Worm (Caenorhabditis elegans): ENCODE results near the gene mog-3.

The mog-3 gene

ce11 chrIII:5343555-5343954 is 35.2 kb downstream of the mog-3 start:
- TF ChIP-seq ceh-9 (tag; optimal IDR thresholded peaks at IDR 0.05) (no peak), che-1 (tag; optimal IDR thresholded peaks at IDR 0.05) (no peak), dmd-4 (tag; optimal IDR thresholded peaks at IDR 0.05; ENCODE audit: borderline replicate concordance) (no peak), ama-1 (optimal IDR thresholded peaks at IDR 0.05) (no peak), eyg-1 (tag; optimal IDR thresholded peaks at IDR 0.05) (no peak), C08G9.2 (tag; optimal IDR thresholded peaks at IDR 0.05) (no peak), nhr-11 (tag; optimal IDR thresholded peaks at IDR 0.05) (no peak), nhr-232 (tag; optimal IDR thresholded peaks at IDR 0.05) (no peak), unc-55 (GFP tag; optimal IDR thresholded peaks at IDR 0.05) (no peak), syd-9 (tag; optimal IDR thresholded peaks at IDR 0.05) (no peak), pha-4 (tag; optimal IDR thresholded peaks at IDR 0.05) (no peak), T23F11.4 (GFP tag; optimal IDR thresholded peaks at IDR 0.05) (no peak), fkh-10 (GFP tag; optimal IDR thresholded peaks at IDR 0.05) (no peak)

ce11 chrIII:5344561-5344960 is 36.2 kb downstream of the mog-3 start:
- TF ChIP-seq ceh-24 (tag; optimal IDR thresholded peaks at IDR 0.05) (no peak), rnt-1 (tag; optimal IDR thresholded peaks at IDR 0.05) (no peak), pha-4 (tag; optimal IDR thresholded peaks at IDR 0.05) (no peak), madf-2 (tag; optimal IDR thresholded peaks at IDR 0.05) (no peak), eyg-1 (tag; optimal IDR thresholded peaks at IDR 0.05) (no peak), hlh-8 (tag; optimal IDR thresholded peaks at IDR 0.05) (no peak), pag-3 (tag; optimal IDR thresholded peaks at IDR 0.05; ENCODE audit: borderline replicate concordance) (no peak), npax-4 (tag; optimal IDR thresholded peaks at IDR 0.05) (no peak), ztf-16 (tag; optimal IDR thresholded peaks at IDR 0.05) (no peak), elt-4 (tag; optimal IDR thresholded peaks at IDR 0.05) (no peak), pros-1 (tag; optimal IDR thresholded peaks at IDR 0.05) (no peak), hlh-6 (tag; optimal IDR thresholded peaks at IDR 0.05) (no peak), dve-1 (tag; optimal IDR thresholded peaks at IDR 0.05) (no peak), pax-1 (tag; optimal IDR thresholded peaks at IDR 0.05) (no peak), sdc-2 (tag; optimal IDR thresholded peaks at IDR 0.05) (no peak), ceh-9 (tag; optimal IDR thresholded peaks at IDR 0.05) (no peak), syd-9 (tag; optimal IDR thresholded peaks at IDR 0.05) (no peak), Y22D7AL.16 (tag; optimal IDR thresholded peaks at IDR 0.05) (no peak)

ce11 chrIII:5346017-5346416 is 37.6 kb downstream of the mog-3 start, which contains the start of gene glrx-21:
TSS of gene glrx-21 (minus strand) at chrIII:5346117.
- no peak for TF ChIP-seq sox-4 (tag; optimal IDR thresholded peaks at IDR 0.05)
- TF ChIP-seq tbx-7 (tag; optimal IDR thresholded peaks at IDR 0.05), result no peak
- TF ChIP-seq dmd-4 (tag; optimal IDR thresholded peaks at IDR 0.05; ENCODE audit: borderline replicate concordance), result no peak
- no peak for TF ChIP-seq ref-2 (tag; optimal IDR thresholded peaks at IDR 0.05)
- TF ChIP-seq ceh-19 (GFP tag; optimal IDR thresholded peaks at IDR 0.05), result no peak
- TF ChIP-seq gmeb-2 (tag; optimal IDR thresholded peaks at IDR 0.05), result no peak
- TF ChIP-seq ama-1 (optimal IDR thresholded peaks at IDR 0.05), result no peak
- TF ChIP-seq ceh-2 (tag; optimal IDR thresholded peaks at IDR 0.05), result no peak
- no peak for TF ChIP-seq K09A11.1 (tag; optimal IDR thresholded peaks at IDR 0.05; ENCODE audit: insufficient read depth)
- TF ChIP-seq pqm-1 (tag; optimal IDR thresholded peaks at IDR 0.05), result no peak
- TF ChIP-seq sox-2 (GFP tag; IDR thresholded peaks at IDR 0.05), result no peak

- peak; percentile 64 for TF ChIP-seq lim-6 (tag; optimal IDR thresholded peaks at IDR 0.05)
- no peak for TF ChIP-seq Y22D7AL.16 (tag; optimal IDR thresholded peaks at IDR 0.05)
- TF ChIP-seq hlh-15 (tag; optimal IDR thresholded peaks at IDR 0.05), result peak; percentile 34
- TF ChIP-seq tbx-2 (tag; optimal IDR thresholded peaks at IDR 0.05), result peak; percentile 92
- TF ChIP-seq syd-9 (tag; optimal IDR thresholded peaks at IDR 0.05), result no peak
- peak; percentile 10 for TF ChIP-seq ahr-1 (tag; optimal IDR thresholded peaks at IDR 0.05)
- no peak for TF ChIP-seq nfya-1 (tag; optimal IDR thresholded peaks at IDR 0.05)
- TF ChIP-seq unc-42 (tag; optimal IDR thresholded peaks at IDR 0.05), result peak; percentile 20
- peak; percentile 96 for TF ChIP-seq ceh-31 (tag; optimal IDR thresholded peaks at IDR 0.05)
- peak; percentile 11 for TF ChIP-seq unc-86 (tag; optimal IDR thresholded peaks at IDR 0.05)
- TF ChIP-seq ceh-18 (tag; optimal IDR thresholded peaks at IDR 0.05), result peak; percentile 10
- TF ChIP-seq fax-1 (tag; optimal IDR thresholded peaks at IDR 0.05), result peak; percentile 70
- TF ChIP-seq ttx-3 (tag; optimal IDR thresholded peaks at IDR 0.05), result peak; percentile 10
- peak; percentile 69 for TF ChIP-seq zip-5 (tag; optimal IDR thresholded peaks at IDR 0.05)
- peak; percentile 100 for TF ChIP-seq ets-4 (tag; optimal IDR thresholded peaks at IDR 0.05)
- peak; percentile 14 for TF ChIP-seq dmd-4 (tag; optimal IDR thresholded peaks at IDR 0.05; ENCODE audit: borderline replicate concordance)
- peak; percentile 58 for TF ChIP-seq mec-3 (tag; optimal IDR thresholded peaks at IDR 0.05; ENCODE audit: borderline replicate concordance)
- TF ChIP-seq pqm-1 (tag; optimal IDR thresholded peaks at IDR 0.05), result peak; percentile 24
- TF ChIP-seq ceh-19 (GFP tag; optimal IDR thresholded peaks at IDR 0.05), result peak; percentile 4
Measured at ce11 chrIII:5349250-5349649, 40.9 kb downstream of the mog-3 start, which contains the start of gene thoc-5. TSS of gene thoc-5 (minus strand) at chrIII:5349401.
